Worm (Caenorhabditis elegans) whole organism, L4/young adult: ENCODE measurements around the gene ddp-1.

Experiments
- W03F9.2 ChIP-seq: fragments of 150-350 bp; optimal IDR thresholded peaks from 2 replicates; lab custom pipeline; 2014; ENCODE audit warnings: missing biosample characterization, missing genetic modification characterization
- dao-5 ChIP-seq: sonication (generic microtip); optimal IDR thresholded peaks from 2 replicates; lab custom pipeline; 2016; ENCODE audit warnings: missing genotype, missing genetic modification characterization, moderate library complexity, missing compliant biosample characterization
- him-1 ChIP-seq: sonication (generic microtip); optimal IDR thresholded peaks from 2 replicates; lab custom pipeline; 2016; ENCODE audit warnings: missing genotype, missing genetic modification reagents, missing genetic modification characterization, missing compliant biosample characterization

DNA sequence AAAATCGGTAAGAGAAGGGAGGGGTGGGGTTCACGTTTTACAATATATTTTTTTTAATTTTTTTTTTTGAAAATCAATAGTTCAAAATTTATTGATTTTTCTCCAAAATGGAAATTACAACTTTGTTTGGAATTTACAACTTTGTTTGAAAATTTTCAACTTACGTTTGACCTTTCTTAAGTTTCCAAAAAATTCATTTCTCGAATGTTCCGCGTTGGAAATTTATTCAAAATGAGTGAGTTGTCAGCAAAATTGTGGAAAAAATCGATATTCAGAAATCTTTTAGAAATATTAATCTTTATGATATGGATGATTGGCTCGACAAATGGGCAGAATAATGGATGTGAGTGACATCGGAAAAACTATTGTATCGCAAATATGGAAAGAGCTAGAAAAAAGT lies 27.7 kb downstream of the ddp-1 start, which contains the start of gene B0524.3:
- TF ChIP-seq dao-5 (tag; lab: Kevin White, UChicago) (no peak), him-1 (tag; lab: Kevin White, UChicago) (no peak), W03F9.2 (tag; lab: Kevin White, UChicago) (no peak)
